Fruit fly (Drosophila melanogaster): ENCODE measurements around the gene CG7394.
"Not testable (repeated sequence)": the region's sequence is repeated elsewhere in the genome, so short reads cannot be mapped to it uniquely, and the experiment has no call there.

The CG7394 gene

dm6 chr3L:11582097-11582496 lies 20.3 kb downstream of the CG7394 start, which contains the start of gene CG33269:
Gene CG33269, minus strand, starts transcription at chr3L:11582197.
- TF ChIP-seq CG14655 (GFP tag; optimal IDR thresholded peaks at IDR 0.05): no peak
- no peak for TF ChIP-seq CG4496 (GFP tag; IDR thresholded peaks at IDR 0.05)
- no peak for TF ChIP-seq CG9948 (tag; optimal IDR thresholded peaks at IDR 0.05)
- no peak for TF ChIP-seq fd96Ca (GFP tag; IDR thresholded peaks at IDR 0.05)

dm6 chr3L:11583964-11584363 lies 22.2 kb downstream of the CG7394 start, which contains the start of gene CG32086:
Gene CG32086, minus strand, starts transcription at chr3L:11584064.
- TF ChIP-seq D1 (tag; optimal IDR thresholded peaks at IDR 0.05) (no peak), Pif1A (GFP tag; optimal IDR thresholded peaks at IDR 0.05) (no peak)

DNA sequence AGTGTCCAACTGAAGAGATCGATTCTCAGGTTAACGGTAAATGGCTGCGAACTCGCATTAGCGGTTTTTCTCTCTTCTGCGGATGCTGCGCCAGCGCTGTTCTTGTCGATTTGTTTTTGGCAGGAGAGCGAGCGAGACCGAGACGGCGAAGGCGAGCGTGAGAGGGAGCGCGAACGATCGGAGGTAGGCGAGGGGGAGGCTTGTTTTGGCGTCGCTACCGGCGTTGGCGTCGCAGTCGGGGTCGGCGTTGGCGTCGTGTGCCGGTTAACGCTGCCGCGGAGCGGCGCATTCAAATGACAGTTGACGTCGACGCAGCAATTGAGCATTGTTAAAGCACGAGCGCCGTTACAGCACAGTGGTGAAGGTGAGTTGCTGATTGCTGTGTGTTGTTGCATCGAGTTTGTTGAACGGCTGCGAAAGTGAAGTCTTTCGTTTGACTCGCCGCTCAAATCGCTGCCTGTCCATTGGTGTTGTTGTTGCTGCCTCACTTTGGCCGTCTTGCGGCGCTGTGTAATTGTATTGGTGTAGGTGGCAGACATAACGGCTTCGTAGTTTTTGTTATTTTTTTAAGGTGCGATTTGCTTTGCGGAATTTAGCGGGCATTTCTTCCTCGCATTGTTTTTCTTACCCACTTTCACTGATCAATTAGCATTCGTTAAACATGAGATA lies 25.1 kb downstream of the CG7394 start:
- TF ChIP-seq CG13204 (GFP tag; optimal IDR thresholded peaks at IDR 0.05): no peak
- peak; percentile 18; the same call in 1 of the 3 replicates for TF ChIP-seq CG4496 (GFP tag; IDR thresholded peaks at IDR 0.05)
- no peak for TF ChIP-seq D1 (tag; optimal IDR thresholded peaks at IDR 0.05)
- 0 out of 2 replicates have a peak, but pooled peaks have one; percentile 16 for TF ChIP-seq CG32121 (GFP tag; IDR thresholded peaks at IDR 0.05)
- TF ChIP-seq CG34367 (tag; optimal IDR thresholded peaks at IDR 0.05): no peak

DNA sequence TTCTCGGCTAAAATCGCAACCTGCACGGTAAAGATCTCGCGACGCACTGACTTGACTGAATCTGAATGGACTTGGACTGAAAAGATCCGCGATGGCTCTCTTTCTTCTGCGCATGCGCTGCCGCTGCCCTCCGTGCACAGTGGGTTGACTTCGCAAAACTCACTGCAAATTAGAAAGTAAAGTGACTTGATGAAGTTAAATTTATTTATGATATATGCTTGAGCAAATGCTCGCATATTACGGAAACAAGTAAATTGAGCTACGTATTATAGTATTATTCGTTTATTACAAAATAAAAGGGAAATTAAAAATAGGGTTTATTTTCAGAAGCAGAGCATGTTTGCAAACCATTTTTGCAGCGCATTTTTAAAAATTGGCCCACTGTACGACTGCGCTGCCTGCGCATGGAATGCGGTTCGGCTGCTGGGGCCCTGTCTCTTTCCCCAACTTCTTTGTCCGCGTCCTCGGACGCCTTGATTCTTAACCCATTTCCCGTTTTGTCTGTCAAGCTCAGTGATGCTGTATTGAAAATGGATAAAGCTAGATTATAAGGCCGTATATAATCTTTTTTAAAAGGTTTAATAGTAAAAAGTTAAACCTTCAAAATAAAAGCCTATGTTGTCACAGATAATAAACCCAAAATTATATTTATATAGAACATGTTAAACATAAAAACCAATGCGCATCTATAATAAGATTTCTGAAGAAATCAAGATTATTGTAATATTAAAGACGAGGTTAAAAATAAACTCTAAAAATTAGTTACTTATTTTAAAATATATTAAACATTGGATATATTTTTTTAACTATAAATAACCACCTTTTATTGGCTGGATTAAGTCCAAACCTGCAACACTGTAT lies 26.2 kb downstream of the CG7394 start, which contains the start of gene rt:
TSS of gene rt (minus strand) at position 51 of the 861 bp plus-strand sequence.
- TF ChIP-seq Pif1A (GFP tag; optimal IDR thresholded peaks at IDR 0.05) (peak; percentile 80), EcR (GFP tag; optimal IDR thresholded peaks at IDR 0.05) (peak; percentile 52), Pif1B (GFP tag; optimal IDR thresholded peaks at IDR 0.05) (peak; percentile 76), CG9948 (tag; optimal IDR thresholded peaks at IDR 0.05) (peak; percentile 85), Ets98B (GFP tag; IDR thresholded peaks at IDR 0.05) (peak; percentile 74), CG4496 (GFP tag; IDR thresholded peaks at IDR 0.05) (peak; percentile 81), CG14655 (GFP tag; optimal IDR thresholded peaks at IDR 0.05) (peak; percentile 91), CG17806 (tag; optimal IDR thresholded peaks at IDR 0.05) (peak; percentile 84), rn (GFP tag; IDR thresholded peaks at IDR 0.05) (peak; percentile 60; the same call in 1 of the 2 replicates), CG8301 (tag; optimal IDR thresholded peaks at IDR 0.05) (peak; percentile 89), CG10348 (GFP tag; IDR thresholded peaks at IDR 0.05) (peak; percentile 57; the same call in 1 of the 2 replicates), CG13204 (GFP tag; optimal IDR thresholded peaks at IDR 0.05) (peak; percentile 83), CG15710 (tag; optimal IDR thresholded peaks at IDR 0.05) (peak; percentile 93), CG32121 (GFP tag; IDR thresholded peaks at IDR 0.05) (peak; percentile 66), D1 (tag; optimal IDR thresholded peaks at IDR 0.05) (peak; percentile 28), CG12605 (GFP tag; IDR thresholded peaks at IDR 0.05) (peak; percentile 71), Snoo (tag; optimal IDR thresholded peaks at IDR 0.05) (peak; percentile 78), gl (tag; optimal IDR thresholded peaks at IDR 0.05) (peak; percentile 81), CG34367 (tag; optimal IDR thresholded peaks at IDR 0.05) (peak; percentile 84), CG8159 (tag; optimal IDR thresholded peaks at IDR 0.05) (peak; percentile 92), fd96Ca (GFP tag; IDR thresholded peaks at IDR 0.05) (no peak; the same call in 1 of the 3 replicates)

DNA sequence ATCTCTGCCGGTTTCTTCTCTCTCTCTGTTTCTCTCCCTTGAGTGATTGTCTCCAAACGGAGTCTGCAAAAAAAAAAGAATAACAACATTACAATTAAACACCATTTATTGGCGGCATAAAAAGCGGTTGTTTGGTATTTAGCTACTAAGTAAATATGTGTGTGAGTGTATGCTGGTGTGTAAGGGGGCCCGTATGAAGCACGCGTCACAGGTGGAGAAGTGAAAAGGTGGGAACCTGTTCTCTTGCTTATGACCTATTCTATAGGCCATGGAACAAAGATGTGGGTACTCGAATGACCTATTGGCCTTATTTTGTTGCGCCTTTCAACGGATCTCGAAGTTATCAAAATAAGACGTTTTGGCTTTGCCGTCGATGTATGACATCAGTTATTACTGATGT lies 26.8 kb downstream of the CG7394 start:
- TF ChIP-seq CG9948 (tag; optimal IDR thresholded peaks at IDR 0.05) (no peak), CG34367 (tag; optimal IDR thresholded peaks at IDR 0.05) (no peak), CG4496 (GFP tag; IDR thresholded peaks at IDR 0.05) (0 out of 3 replicates have a peak, but pooled peaks have one; percentile 45), Ets98B (GFP tag; IDR thresholded peaks at IDR 0.05) (0 out of 2 replicates have a peak, but pooled peaks have one; percentile 37), Pif1A (GFP tag; optimal IDR thresholded peaks at IDR 0.05) (no peak), fd96Ca (GFP tag; IDR thresholded peaks at IDR 0.05) (no peak), CG8301 (tag; optimal IDR thresholded peaks at IDR 0.05) (peak; percentile 21), CG13204 (GFP tag; optimal IDR thresholded peaks at IDR 0.05) (no peak)

DNA sequence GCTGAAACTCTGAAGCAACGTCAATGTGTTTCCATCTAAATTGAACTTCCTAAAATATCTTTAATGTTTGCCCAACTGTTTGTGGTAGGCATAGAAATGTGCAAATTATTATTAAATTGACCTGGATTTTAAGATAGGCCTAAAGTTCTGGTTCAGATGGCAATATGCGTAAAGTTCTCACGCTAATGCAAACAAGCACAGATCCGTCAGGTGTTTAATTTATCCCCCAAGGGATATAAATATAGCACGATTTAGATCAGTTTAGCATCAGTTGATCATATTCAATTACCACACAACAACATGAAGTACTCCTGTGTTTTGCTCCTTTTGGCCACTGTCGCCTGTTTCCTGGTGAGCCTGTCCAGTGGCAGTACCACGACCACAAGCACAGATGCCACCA lies 27.6 kb downstream of the CG7394 start, which contains the start of gene CG7377:
TSS of gene CG7377 (plus strand) at position 301 of the 400 bp plus-strand sequence.
- TF ChIP-seq Pif1B (GFP tag; optimal IDR thresholded peaks at IDR 0.05); CG32121 (GFP tag; IDR thresholded peaks at IDR 0.05); CG10348 (GFP tag; IDR thresholded peaks at IDR 0.05): not testable (repeated sequence)

dm6 chr3L:11591131-11591530 lies 29.3 kb downstream of the CG7394 start, which contains the start of gene CG33268:
Gene CG33268, minus strand, starts transcription at chr3L:11591231.
- TF ChIP-seq CG34367 (tag; optimal IDR thresholded peaks at IDR 0.05) (no peak), Snoo (tag; optimal IDR thresholded peaks at IDR 0.05) (no peak), CG12605 (GFP tag; IDR thresholded peaks at IDR 0.05) (no peak), fd96Ca (GFP tag; IDR thresholded peaks at IDR 0.05) (no peak), Pif1A (GFP tag; optimal IDR thresholded peaks at IDR 0.05) (no peak), CG17806 (tag; optimal IDR thresholded peaks at IDR 0.05) (no peak)
